Worm (Caenorhabditis elegans): Measurements from ENCODE around the gene rsp-3.

- TF ChIP-seq zag-1 (tag; optimal IDR thresholded peaks at IDR 0.05) (no peak), fos-1 (tag; optimal IDR thresholded peaks at IDR 0.05) (no peak), ama-1 (optimal IDR thresholded peaks at IDR 0.05) (no peak), snpc-4 (tag; optimal IDR thresholded peaks at IDR 0.05) (no peak), mdl-1 (tag; optimal IDR thresholded peaks at IDR 0.05) (no peak)
Measured at ce11 chrIII:12703237-12703636, 15.5 kb upstream of the rsp-3 start.
